Worm (Caenorhabditis elegans) whole organism, late embryonic: ENCODE data around the gene C16C4.1.

ENCODE experiments used
- C08G9.2 ChIP-seq: sonication (generic microtip); optimal IDR thresholded peaks from 2 replicates; lab custom pipeline; 2016; ENCODE audit warnings: mild to moderate bottlenecking, missing genetic modification characterization, moderate library complexity, missing compliant biosample characterization
- C38D4.7 ChIP-seq: fragments of 200-800 bp; sonication (Bioruptor generic); optimal IDR thresholded peaks from 2 replicates; lab custom pipeline; 2018; ENCODE audit warnings: mild to moderate bottlenecking, missing genetic modification characterization, moderate library complexity, missing compliant biosample characterization
- F13H6.1 ChIP-seq: sonication (generic microtip); optimal IDR thresholded peaks from 2 replicates; lab custom pipeline; 2016; ENCODE audit warnings: missing genetic modification characterization, missing compliant biosample characterization
- ahr-1 ChIP-seq: sonication (generic microtip); optimal IDR thresholded peaks from 2 replicates; lab custom pipeline; 2016; ENCODE audit warnings: missing genetic modification characterization, missing compliant biosample characterization
- ceh-19 ChIP-seq: fragments of 200-800 bp; sonication (Bioruptor generic); optimal IDR thresholded peaks from 2 replicates; lab custom pipeline; 2018; ENCODE audit warnings: mild to moderate bottlenecking, missing genetic modification characterization, missing compliant biosample characterization
- ceh-24 ChIP-seq: sonication (generic microtip); optimal IDR thresholded peaks from 2 replicates; lab custom pipeline; 2016; ENCODE audit warnings: mild to moderate bottlenecking, missing genetic modification characterization, missing compliant biosample characterization
- ceh-30 ChIP-seq: fragments of 150-350 bp; optimal IDR thresholded peaks from 2 replicates; lab custom pipeline; 2014; ENCODE audit warnings: missing biosample characterization, missing genetic modification characterization
- ceh-34 ChIP-seq: sonication (generic microtip); optimal IDR thresholded peaks from 2 replicates; lab custom pipeline; 2016; ENCODE audit warnings: mild to moderate bottlenecking, missing genetic modification characterization, missing compliant biosample characterization
- ceh-48 ChIP-seq: sonication (generic microtip); optimal IDR thresholded peaks from 2 replicates; lab custom pipeline; 2016; ENCODE audit warnings: missing genetic modification characterization, inconsistent platforms, missing compliant biosample characterization
- ceh-9 ChIP-seq: sonication (generic microtip); optimal IDR thresholded peaks from 2 replicates; lab custom pipeline; 2016; ENCODE audit warnings: mild to moderate bottlenecking, missing genetic modification characterization, inconsistent platforms, missing compliant biosample characterization
- che-1 ChIP-seq: sonication (generic microtip); optimal IDR thresholded peaks from 2 replicates; lab custom pipeline; 2016; ENCODE audit warnings: mild to moderate bottlenecking, missing genetic modification characterization, missing compliant biosample characterization
- dmd-4 ChIP-seq: sonication (generic microtip); optimal IDR thresholded peaks from 2 replicates; lab custom pipeline; 2016; ENCODE audit warnings: borderline replicate concordance, missing genetic modification characterization, missing compliant biosample characterization
- dve-1 ChIP-seq: sonication (generic microtip); optimal IDR thresholded peaks from 2 replicates; lab custom pipeline; 2017; ENCODE audit warnings: antibody characterized with exemption, mild to moderate bottlenecking, missing genetic modification characterization, missing compliant biosample characterization
- elt-2 ChIP-seq: sonication (generic microtip); optimal IDR thresholded peaks from 2 replicates; lab custom pipeline; 2016; ENCODE audit warnings: missing genetic modification reagents, missing genetic modification characterization, missing compliant biosample characterization
- ets-4 ChIP-seq: sonication (generic microtip); optimal IDR thresholded peaks from 2 replicates; lab custom pipeline; 2016; ENCODE audit warnings: missing genetic modification characterization, missing compliant biosample characterization
- fkh-10 ChIP-seq: fragments of 150-350 bp; optimal IDR thresholded peaks from 2 replicates; lab custom pipeline; 2014; ENCODE audit warnings: missing biosample characterization, missing genetic modification reagents, missing genetic modification characterization
- lim-6 ChIP-seq: sonication (generic microtip); optimal IDR thresholded peaks from 2 replicates; lab custom pipeline; 2016; ENCODE audit warnings: missing genetic modification characterization, missing compliant biosample characterization
- lin-11 ChIP-seq: fragments of 200-800 bp; sonication (Bioruptor generic); optimal IDR thresholded peaks from 2 replicates; lab custom pipeline; 2018; ENCODE audit warnings: mild to moderate bottlenecking, missing genetic modification characterization, missing compliant biosample characterization
- madf-2 ChIP-seq: sonication (generic microtip); optimal IDR thresholded peaks from 2 replicates; lab custom pipeline; 2017; ENCODE audit warnings: missing genetic modification characterization, missing compliant biosample characterization
- odd-2 ChIP-seq: sonication (generic microtip); optimal IDR thresholded peaks from 2 replicates; lab custom pipeline; 2017; ENCODE audit warnings: antibody characterized with exemption, mild to moderate bottlenecking, missing genetic modification characterization, missing compliant biosample characterization
- pag-3 ChIP-seq: sonication (generic microtip); optimal IDR thresholded peaks from 2 replicates; lab custom pipeline; 2016; ENCODE audit warnings: missing compliant biosample characterization, missing genetic modification characterization, borderline replicate concordance
- pax-1 ChIP-seq: fragments of 150-350 bp; optimal IDR thresholded peaks from 2 replicates; lab custom pipeline; 2014; ENCODE audit warnings: missing biosample characterization, missing genetic modification characterization
- pha-4 ChIP-seq: fragments of 150-350 bp; optimal IDR thresholded peaks from 2 replicates; lab custom pipeline; 2018; ENCODE audit warnings: missing biosample characterization, missing genetic modification reagents, missing genetic modification characterization
- pros-1 ChIP-seq: fragments of 150-350 bp; optimal IDR thresholded peaks from 2 replicates; lab custom pipeline; 2014; ENCODE audit warnings: missing biosample characterization, missing genetic modification reagents, missing genetic modification characterization
- sdc-2 ChIP-seq: sonication (generic microtip); optimal IDR thresholded peaks from 2 replicates; lab custom pipeline; 2016; ENCODE audit warnings: missing genotype, missing genetic modification characterization, missing compliant biosample characterization
- sox-2 ChIP-seq: fragments of 200-800 bp; sonication (Bioruptor generic); IDR thresholded peaks from 2 replicates; pipeline ENCODE4 v1.3.6; 2022; ENCODE audit warnings: missing genetic modification reagents, missing genetic modification characterization, missing compliant biosample characterization
- sox-4 ChIP-seq: sonication (generic microtip); optimal IDR thresholded peaks from 2 replicates; lab custom pipeline; 2017; ENCODE audit warnings: mild to moderate bottlenecking, missing genetic modification characterization, inconsistent platforms, missing compliant biosample characterization
- syd-9 ChIP-seq: sonication (generic microtip); optimal IDR thresholded peaks from 2 replicates; lab custom pipeline; 2016; ENCODE audit warnings: mild to moderate bottlenecking, missing genetic modification characterization, moderate library complexity, missing compliant biosample characterization
- tbx-2 ChIP-seq: sonication (generic microtip); optimal IDR thresholded peaks from 2 replicates; lab custom pipeline; 2016; ENCODE audit warnings: missing genetic modification characterization, missing compliant biosample characterization
- zip-5 ChIP-seq: sonication (generic microtip); optimal IDR thresholded peaks from 2 replicates; lab custom pipeline; 2016; ENCODE audit warnings: missing genetic modification characterization, missing compliant biosample characterization
- ztf-16 ChIP-seq: sonication (generic microtip); optimal IDR thresholded peaks from 2 replicates; lab custom pipeline; 2017; ENCODE audit warnings: missing genetic modification characterization, missing compliant biosample characterization

Gene C16C4.1

DNA sequence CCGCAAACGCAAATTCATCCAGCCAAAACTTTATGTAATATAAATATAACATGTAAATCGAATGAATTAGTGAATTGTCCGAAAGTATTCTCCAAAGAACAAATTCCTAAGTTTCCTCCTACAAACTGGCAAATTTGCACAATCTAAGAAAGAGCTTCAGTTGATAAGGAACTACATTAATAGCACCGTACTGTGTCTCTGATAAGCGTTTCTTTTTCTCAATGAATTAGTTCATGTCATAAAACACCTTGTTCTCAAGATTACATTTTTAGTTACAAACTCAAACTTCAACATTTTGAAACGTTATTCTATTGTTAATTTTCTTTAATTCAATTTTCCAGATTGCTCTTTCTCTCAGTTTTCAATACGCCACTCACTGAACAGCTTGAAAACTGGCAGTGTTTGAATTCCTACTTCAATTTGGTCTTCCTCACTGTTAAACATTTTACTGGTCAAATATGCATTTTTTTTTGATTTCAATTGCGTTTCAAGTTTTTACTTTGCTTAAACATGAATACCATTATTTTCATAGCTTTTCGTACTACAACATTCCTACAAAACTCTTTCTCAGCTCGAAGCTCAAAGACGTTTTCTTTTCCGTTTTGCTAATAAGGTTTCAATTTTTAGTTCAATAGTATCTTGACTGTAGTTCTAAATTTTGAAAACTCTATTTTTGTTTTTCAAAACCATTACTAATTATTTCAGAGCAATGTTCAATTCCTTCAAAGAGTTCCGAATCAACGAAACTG is 28.2 kb upstream of the C16C4.1 start, which contains the start of gene math-15:
Gene math-15, plus strand, starts transcription at position 699 of the 749 bp plus-strand sequence.
- no peak for TF ChIP-seq C08G9.2
- peak; percentile 27 for TF ChIP-seq elt-2

DNA sequence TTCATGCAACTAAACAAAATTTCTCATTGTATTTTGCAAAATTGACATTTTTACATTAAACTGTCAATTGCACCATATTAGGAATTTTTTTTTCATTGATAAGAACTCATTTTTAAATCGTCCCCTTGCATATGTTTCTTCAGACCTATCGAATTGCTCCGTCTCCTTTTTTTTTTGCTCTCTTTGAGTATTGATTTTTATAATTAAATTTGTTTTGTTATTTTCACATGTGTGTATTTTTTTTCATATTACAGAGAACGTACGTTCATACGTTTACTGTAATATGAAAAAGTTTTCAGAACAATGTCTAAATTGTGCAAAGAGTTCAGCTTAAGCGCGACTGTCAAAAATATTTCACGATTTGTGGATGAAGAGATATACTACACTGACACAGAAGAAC is 24.9 kb upstream of the C16C4.1 start, which contains the start of gene math-14:
Gene math-14, plus strand, starts transcription at position 301 of the 400 bp plus-strand sequence.
- TF ChIP-seq sox-4 (tag; lab: Kevin White, UChicago) (no peak), zip-5 (tag; lab: Kevin White, UChicago) (no peak), F13H6.1 (tag; lab: Kevin White, UChicago) (no peak), pax-1 (no peak), ahr-1 (tag; lab: Kevin White, UChicago) (no peak)

DNA sequence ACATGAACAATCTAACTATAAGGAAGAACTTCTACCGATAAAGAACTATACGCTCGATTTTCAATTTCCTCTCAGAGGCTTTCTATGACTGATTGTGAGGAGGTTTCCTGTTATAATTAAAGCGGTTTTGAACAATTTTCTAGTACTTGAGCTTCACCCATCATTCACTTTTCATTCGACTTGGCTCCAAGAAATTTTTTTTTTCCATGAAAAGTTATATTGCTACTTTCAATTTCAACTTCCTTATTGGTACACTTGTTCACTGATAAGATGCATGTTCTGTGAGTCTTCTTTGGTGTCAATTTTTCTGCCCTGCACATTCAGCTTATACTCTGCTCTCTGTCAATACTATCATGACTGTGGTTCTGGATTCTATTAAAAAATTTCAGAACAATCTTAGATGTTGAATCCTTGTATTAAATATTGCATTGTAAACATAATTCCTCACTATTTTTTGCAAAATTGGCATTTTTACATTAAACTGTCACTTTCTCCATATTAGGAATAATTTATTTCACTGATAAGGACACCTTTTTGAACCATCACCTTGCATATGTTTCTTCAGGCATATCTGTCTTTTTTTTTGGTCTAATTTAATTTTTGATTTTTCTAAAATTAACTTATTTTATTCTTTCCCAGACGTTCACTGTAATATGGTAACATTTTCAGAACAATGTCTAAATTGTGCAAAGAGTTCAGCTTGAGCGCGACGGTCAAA is 23.0 kb upstream of the C16C4.1 start, which contains the start of gene math-10:
Gene math-10, plus strand, starts transcription at position 668 of the 718 bp plus-strand sequence.
- TF ChIP-seq ztf-16 (tag; lab: Kevin White, UChicago): no peak
- TF ChIP-seq sdc-2 (tag; lab: Kevin White, UChicago): no peak
- no peak for TF ChIP-seq tbx-2 (tag; lab: Kevin White, UChicago)
- TF ChIP-seq C38D4.7 (GFP tag; lab: Kevin White, UChicago): no peak
- TF ChIP-seq ets-4 (tag; lab: Kevin White, UChicago): no peak
- no peak for TF ChIP-seq ceh-48 (tag; lab: Kevin White, UChicago)

DNA sequence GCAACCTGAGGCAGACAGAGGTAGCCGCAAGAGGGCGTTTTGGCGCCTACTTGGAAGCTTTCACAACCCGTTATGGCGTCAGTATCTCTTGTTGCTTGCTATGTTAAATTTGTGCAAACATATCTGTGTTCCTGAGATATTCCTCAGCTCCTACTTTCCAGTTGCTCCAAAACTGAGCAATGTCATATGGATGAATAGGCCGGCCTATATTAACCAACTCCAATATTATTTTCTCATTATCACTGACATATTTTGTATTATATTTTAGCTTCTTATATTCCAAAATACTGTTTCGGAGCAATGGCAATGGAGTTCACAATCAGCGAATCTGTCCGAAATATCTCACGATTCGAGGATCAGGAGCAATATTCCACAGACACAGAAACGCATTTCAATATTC is 18.4 kb upstream of the C16C4.1 start, which contains the start of gene math-13:
Gene math-13, plus strand, starts transcription at position 301 of the 400 bp plus-strand sequence.
- TF ChIP-seq ceh-9: no peak

DNA sequence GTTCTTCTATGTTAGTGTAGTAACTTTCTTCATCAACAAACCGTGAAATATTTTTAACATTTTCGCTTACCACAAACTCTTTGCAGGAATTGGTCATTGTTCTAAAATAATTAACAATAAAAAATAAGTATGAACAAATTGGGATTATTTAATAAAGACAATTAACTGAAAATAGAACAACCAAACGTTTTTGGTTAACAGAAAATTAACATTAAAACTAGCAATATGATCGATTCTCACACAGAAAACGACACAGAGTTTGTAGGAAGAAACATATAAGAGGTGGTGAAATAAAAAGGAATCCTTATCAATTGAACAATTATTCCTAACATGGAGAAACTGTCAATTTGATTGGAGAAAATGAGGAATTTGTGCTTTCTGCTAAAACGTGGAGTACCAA is 15.3 kb upstream of the C16C4.1 start, which contains the start of gene math-16:
Gene math-16, minus strand, starts transcription at position 101 of the 400 bp plus-strand sequence.
- TF ChIP-seq ceh-19 (no peak), pax-1 (no peak), ceh-34 (tag; lab: Kevin White, UChicago) (no peak), fkh-10 (no peak), F13H6.1 (tag; lab: Kevin White, UChicago) (no peak), pha-4 (no peak), madf-2 (tag; lab: Kevin White, UChicago) (no peak), pag-3 (tag; lab: Kevin White, UChicago) (no peak), odd-2 (no peak), che-1 (no peak), lin-11 (tag; lab: Kevin White, UChicago) (no peak), dve-1 (tag; lab: Kevin White, UChicago) (no peak), elt-2 (no peak), sox-2 (GFP tag; lab: Robert Waterston, UW) (no peak)

DNA sequence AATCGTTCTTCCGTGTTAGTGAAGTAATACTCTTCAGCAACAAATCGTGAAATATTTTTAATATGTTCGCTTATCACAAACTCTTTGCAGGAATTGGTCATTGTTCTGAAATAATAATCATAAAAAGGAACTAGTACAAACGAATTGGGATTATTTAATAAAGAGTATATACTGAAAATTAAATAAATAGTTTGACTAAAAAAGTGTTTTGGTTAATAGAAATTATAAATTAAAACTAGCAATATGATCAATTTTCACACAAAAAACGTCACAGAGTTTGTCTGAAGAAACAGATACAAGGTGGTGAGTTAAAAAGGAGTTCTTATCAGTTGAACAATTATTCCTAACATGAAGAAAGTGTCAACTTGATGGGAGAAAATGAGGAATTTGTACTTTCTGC is 11.3 kb upstream of the C16C4.1 start, which contains the start of gene math-5:
Gene math-5, minus strand, starts transcription at position 101 of the 400 bp plus-strand sequence.
- TF ChIP-seq fkh-10 (no peak), C08G9.2 (no peak), syd-9 (tag; lab: Kevin White, UChicago) (no peak), pros-1 (tag; lab: Kevin White, UChicago) (no peak), pax-1 (no peak), dmd-4 (no peak), ceh-30 (tag; lab: Kevin White, UChicago) (no peak), ceh-24 (tag; lab: Kevin White, UChicago) (no peak), lim-6 (tag; lab: Kevin White, UChicago) (no peak)
